Fruit fly (Drosophila melanogaster) whole organism, wandering third instar larva: ENCODE measurements around the gene CG43089.

Experiments
- Abd-B ChIP-seq: fragments of >200 bp; optimal IDR thresholded peaks from 2 replicates; lab custom pipeline; 2017; ENCODE audit warnings: missing biosample characterization, missing genetic modification characterization
- CrebA ChIP-seq: fragments of 200-800 bp; sonication (Bioruptor generic); optimal IDR thresholded peaks from 2 replicates; lab custom pipeline; 2016; ENCODE audit warnings: missing biosample characterization, mild to moderate bottlenecking, missing genetic modification characterization, borderline replicate concordance
- HLH106 ChIP-seq: fragments of 200-800 bp; optimal IDR thresholded peaks from 3 replicates; lab custom pipeline; 2019; ENCODE audit warnings: missing biosample characterization, mild to moderate bottlenecking, missing genetic modification characterization, moderate library complexity
- Myc ChIP-seq: fragments of >200 bp; optimal IDR thresholded peaks from 2 replicates; lab custom pipeline; 2017
- OdsH ChIP-seq: fragments of 200-800 bp; sonication (Bioruptor generic); optimal IDR thresholded peaks from 2 replicates; lab custom pipeline; 2016; ENCODE audit warnings: missing biosample characterization, mild to moderate bottlenecking, missing genetic modification characterization
- brk ChIP-seq: fragments of 200-800 bp; sonication (Bioruptor generic); optimal IDR thresholded peaks from 2 replicates; lab custom pipeline; 2016; ENCODE audit warnings: missing biosample characterization, mild to moderate bottlenecking, missing genetic modification characterization
- dmrt93B ChIP-seq: fragments of 200-800 bp; sonication (Bioruptor generic); optimal IDR thresholded peaks from 2 replicates; lab custom pipeline; 2018; ENCODE audit warnings: missing biosample characterization, mild to moderate bottlenecking, missing genetic modification characterization
- h ChIP-seq: fragments of 200-800 bp; sonication (Bioruptor generic); optimal IDR thresholded peaks from 3 replicates; lab custom pipeline; 2016; ENCODE audit warnings: missing biosample characterization, mild to moderate bottlenecking, missing genetic modification characterization
- pan ChIP-seq: fragments of >200 bp; optimal IDR thresholded peaks from 2 replicates; lab custom pipeline; 2017
- psq ChIP-seq: fragments of 200-800 bp; sonication (Bioruptor generic); optimal IDR thresholded peaks from 3 replicates; lab custom pipeline; 2017; ENCODE audit warnings: missing biosample characterization, mild to moderate bottlenecking, missing genetic modification characterization, moderate library complexity
- sage ChIP-seq: fragments of 200-800 bp; sonication (Bioruptor generic); optimal IDR thresholded peaks from 2 replicates; lab custom pipeline; 2016; ENCODE audit warnings: missing biosample characterization, mild to moderate bottlenecking, missing genetic modification characterization
- tai ChIP-seq: sonication (Bioruptor generic); optimal IDR thresholded peaks from 2 replicates; lab custom pipeline; 2016; ENCODE audit warnings: missing biosample characterization, missing genetic modification characterization

DNA sequence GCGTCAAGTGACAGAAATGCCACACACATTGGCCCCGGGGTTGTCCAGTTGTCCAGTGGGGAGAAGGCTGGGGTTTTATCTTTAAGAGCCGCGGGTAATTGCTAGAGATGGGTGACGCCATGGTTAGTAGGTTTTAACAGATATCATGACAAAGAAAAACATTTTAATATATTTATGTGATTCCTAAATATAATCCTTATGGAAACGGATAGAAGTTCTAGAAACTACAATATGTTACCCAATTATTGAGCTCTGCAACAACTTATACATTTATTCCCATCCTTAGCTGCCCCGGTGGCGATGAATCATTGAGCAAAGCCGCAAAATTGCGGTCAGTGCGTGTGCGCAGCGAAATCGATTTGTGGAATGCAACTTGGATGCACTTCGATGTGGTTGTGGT is 11.8 kb upstream of the CG43089 start:
- TF ChIP-seq tai (GFP tag; lab: Kevin White, UChicago) (no peak), Myc (lab: Kevin White, UChicago) (no peak), OdsH (GFP tag; lab: Kevin White, UChicago) (no peak), CrebA (GFP tag; lab: Kevin White, UChicago) (no peak), dmrt93B (GFP tag; lab: Kevin White, UChicago) (no peak), h (GFP tag; lab: Kevin White, UChicago) (no peak), sage (no peak), HLH106 (tag; lab: Kevin White, UChicago) (no peak), brk (no peak), pan (lab: Kevin White, UChicago) (no peak), Abd-B (no peak), psq (GFP tag; lab: Kevin White, UChicago) (no peak)
